Worm (Caenorhabditis elegans) whole organism, L3 larva: ENCODE results near the gene mop-25.2.

Experiments
- hmg-11 ChIP-seq: sonication (generic microtip); optimal IDR thresholded peaks from 2 replicates; lab custom pipeline; 2016; ENCODE audit warnings: missing genetic modification characterization, missing compliant biosample characterization
- lin-15B ChIP-seq: fragments of 150-350 bp; optimal IDR thresholded peaks from 2 replicates; lab custom pipeline; 2014; ENCODE audit warnings: missing biosample characterization, missing genetic modification characterization
- nhr-12 ChIP-seq: fragments of 150-350 bp; optimal IDR thresholded peaks from 2 replicates; lab custom pipeline; 2014; ENCODE audit warnings: missing biosample characterization, missing genetic modification characterization
- nhr-23 ChIP-seq: fragments of 150-350 bp; optimal IDR thresholded peaks from 2 replicates; lab custom pipeline; 2014; ENCODE audit warnings: missing biosample characterization, missing genetic modification reagents, missing genetic modification characterization
- nhr-77 ChIP-seq: fragments of 150-350 bp; optimal IDR thresholded peaks from 2 replicates; lab custom pipeline; 2014; ENCODE audit warnings: missing biosample characterization, missing genetic modification characterization
- tbx-2 ChIP-seq: sonication (generic microtip); optimal IDR thresholded peaks from 2 replicates; lab custom pipeline; 2016; ENCODE audit warnings: mild to moderate bottlenecking, missing genetic modification characterization, missing compliant biosample characterization
- zag-1 ChIP-seq: fragments of 150-350 bp; optimal IDR thresholded peaks from 2 replicates; lab custom pipeline; 2014; ENCODE audit warnings: missing biosample characterization, missing genetic modification characterization

ce11 chrII:9690067-9690632, 13.4 kb downstream of the mop-25.2 start:
- TF ChIP-seq tbx-2 (tag; lab: Kevin White, UChicago), result no peak
- TF ChIP-seq lin-15B (tag; lab: Kevin White, UChicago), result no peak
- TF ChIP-seq nhr-23, result no peak
- no peak for TF ChIP-seq hmg-11 (tag; lab: Kevin White, UChicago)
- TF ChIP-seq zag-1 (tag; lab: Kevin White, UChicago), result no peak
- TF ChIP-seq nhr-77, result no peak
- no peak for TF ChIP-seq nhr-12 (tag; lab: Kevin White, UChicago)
